Worm (Caenorhabditis elegans) whole organism, L4/young adult: ENCODE measurements around the gene T02H6.7.

Experiments
- W03F9.2 ChIP-seq: fragments of 150-350 bp; optimal IDR thresholded peaks from 2 replicates; lab custom pipeline; 2014; ENCODE audit warnings: missing biosample characterization, missing genetic modification characterization
- dao-5 ChIP-seq: sonication (generic microtip); optimal IDR thresholded peaks from 2 replicates; lab custom pipeline; 2016; ENCODE audit warnings: missing genotype, missing genetic modification characterization, moderate library complexity, missing compliant biosample characterization
- him-1 ChIP-seq: sonication (generic microtip); optimal IDR thresholded peaks from 2 replicates; lab custom pipeline; 2016; ENCODE audit warnings: missing genotype, missing genetic modification reagents, missing genetic modification characterization, missing compliant biosample characterization

ce11 chrII:684811-685210 is 2.4 kb downstream of the T02H6.7 start, which contains the start of gene T02H6.5:
- no peak for TF ChIP-seq W03F9.2 (tag; lab: Kevin White, UChicago)
- no peak for TF ChIP-seq him-1 (tag; lab: Kevin White, UChicago)
- TF ChIP-seq dao-5, result no peak
